Worm (Caenorhabditis elegans): Measurements from ENCODE around the gene alh-3.

The alh-3 gene

ce11 chrIV:11015881-11016280, 6.5 kb upstream of the alh-3 start, which contains the start of gene F13H10.3 (continued):
- no peak for TF ChIP-seq atf-7 (tag; optimal IDR thresholded peaks at IDR 0.05)
- no peak for TF ChIP-seq nfya-1 (tag; optimal IDR thresholded peaks at IDR 0.05; ENCODE audit: borderline replicate concordance, insufficient read depth)
- no peak for TF ChIP-seq lin-26 (GFP tag; IDR thresholded peaks at IDR 0.05)

ce11 chrIV:11019962-11020550, 2.3 kb upstream of the alh-3 start, which contains the start of gene F13H10.8:
F13H10.8 (plus strand) TSS chrIV:11020517.
- TF ChIP-seq sea-2 (GFP tag; IDR thresholded peaks at IDR 0.05) = no peak
- TF ChIP-seq madf-3 (GFP tag; IDR thresholded peaks at IDR 0.05) = no peak
- TF ChIP-seq mcd-1 (GFP tag; IDR thresholded peaks at IDR 0.05) = peak; percentile 82
- peak; percentile 16 for TF ChIP-seq ets-4 (GFP tag; optimal IDR thresholded peaks at IDR 0.05)
- TF ChIP-seq attf-5 (GFP tag; optimal IDR thresholded peaks at IDR 0.05) = peak; percentile 52
- TF ChIP-seq dox-1 (GFP tag; IDR thresholded peaks at IDR 0.05) = peak; percentile 8; the same call in 1 of the 2 replicates
- no peak for TF ChIP-seq rcor-1 (GFP tag; IDR thresholded peaks at IDR 0.05)
- no peak for TF ChIP-seq ama-1 (optimal IDR thresholded peaks at IDR 0.05)
- TF ChIP-seq ama-1 (GFP tag; optimal IDR thresholded peaks at IDR 0.05) = no peak
- no peak for TF ChIP-seq lin-40 (tag; optimal IDR thresholded peaks at IDR 0.05)
- peak; percentile 39 for TF ChIP-seq F23B12.7 (tag; optimal IDR thresholded peaks at IDR 0.05; ENCODE audit: insufficient read depth)
- peak; percentile 85 for TF ChIP-seq nhr-80 (tag; optimal IDR thresholded peaks at IDR 0.05)
- no peak for TF ChIP-seq K12H6.12 (tag; optimal IDR thresholded peaks at IDR 0.05)
- 0 out of 2 replicates have a peak, but pooled peaks have one; percentile 9 for TF ChIP-seq nfyb-1 (GFP tag; IDR thresholded peaks at IDR 0.05)
- peak in 1 of 3 experiments; percentile 23 for TF ChIP-seq lin-35 (GFP tag; optimal IDR thresholded peaks at IDR 0.05)
- no peak for TF ChIP-seq egrh-3 (GFP tag; IDR thresholded peaks at IDR 0.05)
- TF ChIP-seq Y79H2A.3 (GFP tag; conservative IDR thresholded peaks at IDR 0.05) = no peak
- peak; percentile 13 to 15 for TF ChIP-seq let-607 (tag; optimal IDR thresholded peaks at IDR 0.05)

ce11 chrIV:11021512-11022268, 713 bp upstream of the alh-3 start, which contains the start of gene mogs-1:
mogs-1 (minus strand) TSS chrIV:11021928.
- no peak for TF ChIP-seq madf-6 (GFP tag; IDR thresholded peaks at IDR 0.05)
- TF ChIP-seq mcd-1 (GFP tag; IDR thresholded peaks at IDR 0.05) = 0 out of 2 replicates have a peak, but pooled peaks have one; percentile 4
- TF ChIP-seq F33H1.4 (GFP tag; IDR thresholded peaks at IDR 0.05) = peak; percentile 59; the same call in 1 of the 2 replicates
- no peak for TF ChIP-seq hsf-1 (GFP tag; IDR thresholded peaks at IDR 0.05)
- no peak for TF ChIP-seq nhr-27 (tag; optimal IDR thresholded peaks at IDR 0.05)
- no peak for TF ChIP-seq egl-18 (GFP tag; IDR thresholded peaks at IDR 0.05)
- TF ChIP-seq ZK185.1 (tag; optimal IDR thresholded peaks at IDR 0.05; ENCODE audit: poor library complexity, severe bottlenecking) = no peak
- no peak for TF ChIP-seq cebp-1 (GFP tag; IDR thresholded peaks at IDR 0.05)
- TF ChIP-seq cebp-1 (tag; optimal IDR thresholded peaks at IDR 0.05) = peak; percentile 39
- TF ChIP-seq lin-54 (GFP tag; optimal IDR thresholded peaks at IDR 0.05) = peak; percentile 31
- peak; percentile 52 for TF ChIP-seq nhr-80 (tag; optimal IDR thresholded peaks at IDR 0.05)
- TF ChIP-seq lsl-1 (GFP tag; optimal IDR thresholded peaks at IDR 0.05) = peak; percentile 64
- no peak for TF ChIP-seq zim-3 (tag; optimal IDR thresholded peaks at IDR 0.05)
- 0 out of 2 replicates have a peak, but pooled peaks have one; percentile 42 for TF ChIP-seq dox-1 (GFP tag; IDR thresholded peaks at IDR 0.05)
- peak in 1 of 2 experiments; percentile 25 for TF ChIP-seq let-607 (tag; optimal IDR thresholded peaks at IDR 0.05)
- TF ChIP-seq repo-1 (tag; optimal IDR thresholded peaks at IDR 0.05) = peak; percentile 6
- no peak for TF ChIP-seq hlh-12 (tag; optimal IDR thresholded peaks at IDR 0.05)
- peak; percentile 57 for TF ChIP-seq ztf-26 (tag; optimal IDR thresholded peaks at IDR 0.05)
- TF ChIP-seq attf-5 (GFP tag; optimal IDR thresholded peaks at IDR 0.05) = peak; percentile 40
- TF ChIP-seq B0336.3 (GFP tag; IDR thresholded peaks at IDR 0.05) = peak; percentile 32; the same call in 1 of the 2 replicates

Measured in whole organism, young adult.